Fruit fly (Drosophila melanogaster) whole organism, embryonic: Measurements from ENCODE around the gene sll.

ENCODE experiments used
- CG10366 ChIP-seq: fragments of 200-800 bp; sonication (Bioruptor generic); IDR thresholded peaks from 2 replicates; pipeline ENCODE4 v1.3.6; 2022; ENCODE audit warnings: missing biosample characterization, missing genetic modification characterization
- CG10431 ChIP-seq: fragments of 200-800 bp; sonication (Bioruptor generic); optimal IDR thresholded peaks from 3 replicates; lab custom pipeline; 2018; ENCODE audit warnings: missing biosample characterization, mild to moderate bottlenecking, missing genetic modification characterization
- CG11398 ChIP-seq: fragments of 200-800 bp; sonication (Bioruptor generic); optimal IDR thresholded peaks from 2 replicates; lab custom pipeline; 2016; ENCODE audit warnings: missing biosample characterization, missing genetic modification characterization
- CG11695 ChIP-seq: fragments of 200-800 bp; sonication (Bioruptor generic); IDR thresholded peaks from 3 replicates; pipeline ENCODE4 v1.3.6; 2022; ENCODE audit warnings: missing biosample characterization, missing genetic modification characterization
- CG11696 ChIP-seq: fragments of 200-800 bp; sonication (Bioruptor generic); IDR thresholded peaks from 2 replicates; pipeline ENCODE4 v1.3.6; 2022; ENCODE audit warnings: missing biosample characterization, missing genetic modification characterization
- CG13287 ChIP-seq: fragments of 200-800 bp; sonication (Bioruptor generic); IDR thresholded peaks from 2 replicates; pipeline ENCODE4 v1.3.6; 2022; ENCODE audit warnings: missing biosample characterization, missing genetic modification characterization; ENCODE audit not compliant: partially characterized antibody
- CG14014 ChIP-seq: fragments of 200-800 bp; sonication (Bioruptor generic); IDR thresholded peaks from 2 replicates; pipeline ENCODE4 v1.3.6; 2022; ENCODE audit warnings: missing biosample characterization, missing genetic modification characterization
- CG14441 ChIP-seq: fragments of 200-800 bp; sonication (Bioruptor generic); IDR thresholded peaks from 2 replicates; pipeline ENCODE4 v1.3.6; 2022; ENCODE audit warnings: missing biosample characterization, missing genetic modification characterization
- CG15073 ChIP-seq: fragments of 200-800 bp; sonication (Bioruptor generic); optimal IDR thresholded peaks from 2 replicates; lab custom pipeline; 2016; ENCODE audit warnings: missing biosample characterization, missing genetic modification characterization
- CG17361 ChIP-seq: fragments of 200-800 bp; sonication (Bioruptor generic); IDR thresholded peaks from 3 replicates; pipeline ENCODE4 v1.3.6; 2022; ENCODE audit warnings: missing biosample characterization, missing genetic modification characterization
- CG18599 ChIP-seq: fragments of 200-800 bp; sonication (Bioruptor generic); optimal IDR thresholded peaks from 3 replicates; lab custom pipeline; 2017; ENCODE audit warnings: missing biosample characterization, missing genetic modification characterization, mild to moderate bottlenecking, moderate library complexity, missing genetic modification reagents
- CG2116 ChIP-seq: fragments of 200-800 bp; sonication (Bioruptor generic); optimal IDR thresholded peaks from 3 replicates; lab custom pipeline; 2018; ENCODE audit warnings: missing biosample characterization, mild to moderate bottlenecking, missing genetic modification characterization
- CG2120 ChIP-seq: fragments of 200-800 bp; sonication (Bioruptor generic); optimal IDR thresholded peaks from 3 replicates; lab custom pipeline; 2016; ENCODE audit warnings: missing biosample characterization, missing genetic modification characterization
- CG2889 ChIP-seq: fragments of 200-800 bp; sonication (Bioruptor generic); IDR thresholded peaks from 3 replicates; pipeline ENCODE4 v1.3.6; 2022; ENCODE audit warnings: missing biosample characterization, missing genetic modification characterization
- CG3065 ChIP-seq: fragments of 200-800 bp; sonication (Bioruptor generic); optimal IDR thresholded peaks from 2 replicates; lab custom pipeline; 2016; ENCODE audit warnings: missing biosample characterization, missing genetic modification characterization
- CG32532 ChIP-seq: fragments of 200-800 bp; sonication (Bioruptor generic); IDR thresholded peaks from 2 replicates; pipeline ENCODE4 v1.3.6; 2022; ENCODE audit warnings: missing biosample characterization, missing genetic modification characterization
- CG32772 ChIP-seq: fragments of 200-800 bp; sonication (Bioruptor generic); IDR thresholded peaks from 2 replicates; pipeline ENCODE4 v1.3.6; 2022; ENCODE audit warnings: missing biosample characterization, missing genetic modification characterization
- CG42726 ChIP-seq: fragments of 200-800 bp; sonication (Bioruptor generic); IDR thresholded peaks from 2 replicates; pipeline ENCODE4 v1.3.6; 2022; ENCODE audit warnings: missing biosample characterization, missing genetic modification characterization; ENCODE audit not compliant: partially characterized antibody
- CG5245 ChIP-seq: fragments of 200-800 bp; sonication (Bioruptor generic); optimal IDR thresholded peaks from 3 replicates; lab custom pipeline; 2016; ENCODE audit warnings: missing biosample characterization, missing genetic modification characterization
- CG6272 ChIP-seq: fragments of 200-800 bp; sonication (Bioruptor generic); IDR thresholded peaks from 2 replicates; pipeline ENCODE4 v1.3.6; 2022; ENCODE audit warnings: missing biosample characterization, missing genetic modification characterization
- CG6689 ChIP-seq: fragments of 200-800 bp; sonication (Bioruptor generic); IDR thresholded peaks from 2 replicates; pipeline ENCODE4 v1.3.6; 2022; ENCODE audit warnings: missing biosample characterization, missing genetic modification characterization
- CG7271 ChIP-seq: fragments of 200-800 bp; sonication (Bioruptor generic); optimal IDR thresholded peaks from 2 replicates; lab custom pipeline; 2018; ENCODE audit warnings: missing biosample characterization, mild to moderate bottlenecking, missing genetic modification characterization, moderate library complexity
- CG7357 ChIP-seq: fragments of 200-800 bp; sonication (Bioruptor generic); IDR thresholded peaks from 3 replicates; pipeline ENCODE4 v1.3.6; 2022; ENCODE audit warnings: missing biosample characterization, missing genetic modification characterization
- CG7839 ChIP-seq: fragments of 200-800 bp; sonication (Bioruptor generic); optimal IDR thresholded peaks from 3 replicates; lab custom pipeline; 2018; ENCODE audit warnings: missing biosample characterization, mild to moderate bottlenecking, missing genetic modification characterization, moderate library complexity
- CG7987 ChIP-seq: fragments of 200-800 bp; sonication (Bioruptor generic); optimal IDR thresholded peaks from 2 replicates; lab custom pipeline; 2018; ENCODE audit warnings: missing biosample characterization, mild to moderate bottlenecking, missing genetic modification characterization, moderate library complexity
- CG8281 ChIP-seq: fragments of 200-800 bp; sonication (Bioruptor generic); optimal IDR thresholded peaks from 2 replicates; lab custom pipeline; 2018; ENCODE audit warnings: missing biosample characterization, mild to moderate bottlenecking, missing genetic modification characterization, moderate library complexity
- CG9437 ChIP-seq: fragments of 200-800 bp; sonication (Bioruptor generic); optimal IDR thresholded peaks from 2 replicates; lab custom pipeline; 2018; ENCODE audit warnings: missing biosample characterization, mild to moderate bottlenecking, missing genetic modification characterization
- D ChIP-seq, 2 experiments: fragments of 200-800 bp in 1 of 2; fragments of >200 bp in 1 of 2; sonication (Bioruptor generic) in 1 of 2; optimal IDR thresholded peaks; 2 replicates in 1 of 2; 3 replicates in 1 of 2; lab custom pipeline; 2017; ENCODE audit warnings: mild to moderate bottlenecking in 1 of 2, missing biosample characterization in 1 of 2, missing genetic modification characterization in 1 of 2, missing genetic modification reagents in 1 of 2
- Dek ChIP-seq: fragments of 200-800 bp; sonication (Bioruptor generic); optimal IDR thresholded peaks from 3 replicates; lab custom pipeline; 2019; ENCODE audit warnings: missing biosample characterization, mild to moderate bottlenecking, missing genetic modification characterization, moderate library complexity
- Fer2 ChIP-seq: fragments of 200-800 bp; sonication (Bioruptor generic); optimal IDR thresholded peaks from 2 replicates; lab custom pipeline; 2018; ENCODE audit warnings: missing biosample characterization, mild to moderate bottlenecking, missing genetic modification characterization, moderate library complexity
- Hr51 ChIP-seq, 2 experiments: fragments of 200-800 bp; sonication (Bioruptor generic); optimal IDR thresholded peaks; 2 replicates in 1 of 2; 3 replicates in 1 of 2; lab custom pipeline; 2016 to 2018; ENCODE audit warnings: missing biosample characterization in 2 of 2, missing genetic modification characterization in 2 of 2, mild to moderate bottlenecking in 1 of 2, moderate library complexity in 1 of 2
- Kr ChIP-seq: fragments of 200-800 bp; sonication (Bioruptor generic); optimal IDR thresholded peaks from 2 replicates; lab custom pipeline; 2017; ENCODE audit warnings: missing biosample characterization, mild to moderate bottlenecking, missing genetic modification characterization
- Med ChIP-seq: fragments of 200-800 bp; sonication (Bioruptor generic); peaks from one replicate; lab custom pipeline; 2016; ENCODE audit warnings: missing biosample characterization, missing genetic modification characterization, mild to moderate bottlenecking, inconsistent platforms, moderate library complexity
- Meics ChIP-seq: fragments of 200-800 bp; sonication (Bioruptor generic); optimal IDR thresholded peaks from 2 replicates; lab custom pipeline; 2017; ENCODE audit warnings: missing biosample characterization, mild to moderate bottlenecking, missing genetic modification characterization
- Oli ChIP-seq: fragments of 200-800 bp; sonication (Bioruptor generic); optimal IDR thresholded peaks from 2 replicates; lab custom pipeline; 2018; ENCODE audit warnings: missing biosample characterization, mild to moderate bottlenecking, missing genetic modification characterization, moderate library complexity
- Pdp1 ChIP-seq, 2 experiments: fragments of 200-800 bp; sonication (Bioruptor generic); optimal IDR thresholded peaks; 3 replicates each; lab custom pipeline; 2016; ENCODE audit warnings: missing biosample characterization in 2 of 2, missing genetic modification characterization in 2 of 2, mild to moderate bottlenecking in 1 of 2, moderate library complexity in 1 of 2
- Sox102F ChIP-seq: fragments of 200-800 bp; sonication (Bioruptor generic); optimal IDR thresholded peaks from 2 replicates; lab custom pipeline; 2018; ENCODE audit warnings: missing biosample characterization, mild to moderate bottlenecking, missing genetic modification characterization, moderate library complexity
- Vsx1 ChIP-seq: fragments of 200-800 bp; sonication (Bioruptor generic); optimal IDR thresholded peaks from 2 replicates; lab custom pipeline; 2017; ENCODE audit warnings: missing biosample characterization, mild to moderate bottlenecking, missing genetic modification characterization, missing genetic modification reagents
- ac ChIP-seq: fragments of 200-800 bp; sonication (Bioruptor generic); optimal IDR thresholded peaks from 3 replicates; lab custom pipeline; 2017; ENCODE audit warnings: missing biosample characterization, mild to moderate bottlenecking, missing genetic modification characterization
- dysf ChIP-seq: fragments of 200-800 bp; sonication (Bioruptor generic); IDR thresholded peaks from 3 replicates; pipeline ENCODE4 v1.3.6; 2022; ENCODE audit warnings: missing biosample characterization, missing genetic modification characterization
- grau ChIP-seq: fragments of 200-800 bp; optimal IDR thresholded peaks from 3 replicates; lab custom pipeline; 2019; ENCODE audit warnings: missing biosample characterization, mild to moderate bottlenecking, missing genetic modification characterization, moderate library complexity
- gsb ChIP-seq: fragments of 200-800 bp; sonication (Bioruptor generic); IDR thresholded peaks from 2 replicates; pipeline ENCODE4 v1.3.6; 2022; ENCODE audit warnings: missing biosample characterization, missing genetic modification characterization
- insv ChIP-seq, 2 experiments: fragments of 200-800 bp; sonication (Bioruptor generic); optimal IDR thresholded peaks; 3 replicates each; lab custom pipeline; 2016 to 2018; ENCODE audit warnings: missing biosample characterization in 2 of 2, missing genetic modification characterization in 2 of 2
- jumu ChIP-seq: fragments of 200-800 bp; sonication (Bioruptor generic); optimal IDR thresholded peaks from 3 replicates; lab custom pipeline; 2016; ENCODE audit warnings: missing biosample characterization, missing genetic modification characterization
- p53 ChIP-seq: fragments of 200-800 bp; sonication (Bioruptor generic); optimal IDR thresholded peaks from 2 replicates; lab custom pipeline; 2016; ENCODE audit warnings: missing biosample characterization, missing genetic modification characterization
- row ChIP-seq: fragments of 200-800 bp; sonication (Bioruptor generic); IDR thresholded peaks from 3 replicates; pipeline ENCODE4 v1.3.6; 2022; ENCODE audit warnings: missing biosample characterization, missing genetic modification characterization
- sima ChIP-seq: fragments of 200-800 bp; sonication (Bioruptor generic); optimal IDR thresholded peaks from 2 replicates; lab custom pipeline; 2016; ENCODE audit warnings: missing biosample characterization, missing genetic modification characterization
- tup ChIP-seq: fragments of 200-800 bp; sonication (Bioruptor generic); optimal IDR thresholded peaks from 2 replicates; lab custom pipeline; 2016; ENCODE audit warnings: missing biosample characterization, mild to moderate bottlenecking, missing genetic modification characterization, moderate library complexity
- unpg ChIP-seq: fragments of 200-800 bp; sonication (Bioruptor generic); optimal IDR thresholded peaks from 3 replicates; lab custom pipeline; 2018; ENCODE audit warnings: missing biosample characterization, mild to moderate bottlenecking, missing genetic modification characterization, moderate library complexity
- zfh2 ChIP-seq: fragments of 200-800 bp; sonication (Bioruptor generic); optimal IDR thresholded peaks from 2 replicates; lab custom pipeline; 2016; ENCODE audit warnings: missing biosample characterization, missing genetic modification characterization

The sll gene

dm6 chr3R:17611836-17612235 is 5.9 kb downstream of the sll start (continued):
- TF ChIP-seq CG6272 (no peak), p53 (no peak), ac (GFP tag; lab: Kevin White, UChicago) (no peak), CG13287 (GFP tag; lab: Robert Waterston, UW) (no peak), D (optimal IDR thresholded peaks at IDR 0.05; lab: Kevin White, UChicago) (no peak), D (GFP tag; optimal IDR thresholded peaks at IDR 0.05; lab: Kevin White, UChicago) (no peak), zfh2 (no peak), CG15073 (GFP tag; lab: Kevin White, UChicago) (no peak), grau (tag; lab: Kevin White, UChicago) (peak; percentile 45), CG42726 (GFP tag; lab: Robert Waterston, UW) (no peak), Pdp1 (GFP tag; optimal IDR thresholded peaks at IDR 0.05; lab: Kevin White, UChicago) (no peak), CG7839 (peak; percentile 36), sima (GFP tag; lab: Kevin White, UChicago) (no peak), CG2116 (GFP tag; lab: Kevin White, UChicago) (no peak), CG11696 (GFP tag; lab: Robert Waterston, UW) (no peak), Sox102F (peak; percentile 10), CG32772 (no peak), Fer2 (tag; lab: Kevin White, UChicago) (no peak), CG11398 (GFP tag; lab: Kevin White, UChicago) (no peak), CG10366 (GFP tag; lab: Robert Waterston, UW) (no peak), CG7357 (GFP tag; lab: Robert Waterston, UW) (no peak), CG5245 (GFP tag; lab: Kevin White, UChicago) (no peak), dysf (GFP tag; lab: Robert Waterston, UW) (peak; percentile 8; the same call in 1 of the 3 replicates), CG18599 (GFP tag; lab: Kevin White, UChicago) (no peak), CG2889 (GFP tag; lab: Robert Waterston, UW) (no peak), Dek (peak; percentile 15), CG14441 (no peak), row (peak; percentile 25; the same call in 1 of the 3 replicates), CG2120 (GFP tag; lab: Kevin White, UChicago) (no peak), CG7987 (GFP tag; lab: Kevin White, UChicago) (no peak), insv (GFP tag; optimal IDR thresholded peaks at IDR 0.05; lab: Kevin White, UChicago) (no peak), CG8281 (tag; lab: Kevin White, UChicago) (no peak), Vsx1 (GFP tag; lab: Kevin White, UChicago) (no peak), CG17361 (0 out of 3 replicates have a peak, but pooled peaks have one; percentile 29), jumu (no peak), tup (GFP tag; lab: Kevin White, UChicago) (no peak), CG6689 (no peak), CG11695 (GFP tag; lab: Robert Waterston, UW) (0 out of 3 replicates have a peak, but pooled peaks have one; percentile 42), Kr (no peak), Med (GFP tag; lab: Kevin White, UChicago) (no peak), gsb (no peak), Oli (tag; lab: Kevin White, UChicago) (peak; percentile 20), CG3065 (GFP tag; lab: Kevin White, UChicago) (no peak), CG14014 (GFP tag; lab: Robert Waterston, UW) (no peak), CG32532 (GFP tag; lab: Robert Waterston, UW) (no peak), unpg (peak; percentile 9), CG9437 (GFP tag; lab: Kevin White, UChicago) (no peak), CG10431 (GFP tag; lab: Kevin White, UChicago) (no peak), Meics (GFP tag; lab: Kevin White, UChicago) (no peak), CG7271 (no peak), Hr51 (GFP tag; optimal IDR thresholded peaks at IDR 0.05; lab: Kevin White, UChicago) (peak in 1 of 2 experiments; percentile 30)
